Fruit fly (Drosophila melanogaster) whole organism, embryonic: Measurements from ENCODE around the gene jagn.

Experiments
- Atf-2 ChIP-seq: fragments of 200-800 bp; sonication (Bioruptor generic); optimal IDR thresholded peaks from 2 replicates; lab custom pipeline; 2016; ENCODE audit warnings: missing biosample characterization, missing genetic modification characterization
- Atf3 ChIP-seq: fragments of 200-800 bp; sonication (Bioruptor generic); optimal IDR thresholded peaks from 3 replicates; lab custom pipeline; 2016; ENCODE audit warnings: missing biosample characterization, missing genetic modification characterization
- CG10274 ChIP-seq: fragments of 200-800 bp; sonication (Bioruptor generic); optimal IDR thresholded peaks from 3 replicates; lab custom pipeline; 2017; ENCODE audit warnings: missing biosample characterization, mild to moderate bottlenecking, missing genetic modification characterization
- CG10321 ChIP-seq: fragments of 200-800 bp; sonication (Bioruptor generic); IDR thresholded peaks from 2 replicates; pipeline ENCODE4 v1.3.6; 2022; ENCODE audit warnings: missing biosample characterization, missing genetic modification characterization
- CG11085 ChIP-seq: fragments of 200-800 bp; sonication (Bioruptor generic); IDR thresholded peaks from 2 replicates; pipeline ENCODE4 v1.3.6; 2022; ENCODE audit warnings: missing biosample characterization, missing genetic modification characterization
- CG12104 ChIP-seq: fragments of 200-800 bp; sonication (Bioruptor generic); optimal IDR thresholded peaks from 3 replicates; lab custom pipeline; 2016; ENCODE audit warnings: missing biosample characterization, missing genetic modification characterization
- CG12391 ChIP-seq: fragments of 200-800 bp; sonication (Bioruptor generic); optimal IDR thresholded peaks from 3 replicates; lab custom pipeline; 2018; ENCODE audit warnings: missing biosample characterization, mild to moderate bottlenecking, missing genetic modification characterization, moderate library complexity
- CG12769 ChIP-seq: fragments of 200-800 bp; sonication (Bioruptor generic); optimal IDR thresholded peaks from 2 replicates; lab custom pipeline; 2019; ENCODE audit warnings: missing biosample characterization, mild to moderate bottlenecking, missing genetic modification characterization, moderate library complexity
- CG13123 ChIP-seq: fragments of 200-800 bp; sonication (Bioruptor generic); optimal IDR thresholded peaks from 2 replicates; lab custom pipeline; 2016; ENCODE audit warnings: missing biosample characterization, missing genetic modification characterization
- CG17802 ChIP-seq: fragments of 200-800 bp; sonication (Bioruptor generic); optimal IDR thresholded peaks from 2 replicates; lab custom pipeline; 2018; ENCODE audit warnings: missing biosample characterization, mild to moderate bottlenecking, missing genetic modification characterization, moderate library complexity
- CG2116 ChIP-seq: fragments of 200-800 bp; sonication (Bioruptor generic); optimal IDR thresholded peaks from 3 replicates; lab custom pipeline; 2018; ENCODE audit warnings: missing biosample characterization, mild to moderate bottlenecking, missing genetic modification characterization
- CG3065 ChIP-seq: fragments of 200-800 bp; sonication (Bioruptor generic); optimal IDR thresholded peaks from 2 replicates; lab custom pipeline; 2016; ENCODE audit warnings: missing biosample characterization, missing genetic modification characterization
- CG31441 ChIP-seq: fragments of 200-800 bp; sonication (Bioruptor generic); IDR thresholded peaks from 2 replicates; pipeline ENCODE4 v1.3.6; 2022; ENCODE audit warnings: missing biosample characterization, missing genetic modification characterization
- CG34422 ChIP-seq: fragments of 200-800 bp; sonication (Bioruptor generic); IDR thresholded peaks from 3 replicates; pipeline ENCODE4 v1.3.6; 2022; ENCODE audit warnings: missing biosample characterization, missing genetic modification characterization
- CG6765 ChIP-seq: fragments of 200-800 bp; sonication (Bioruptor generic); optimal IDR thresholded peaks from 3 replicates; lab custom pipeline; 2017; ENCODE audit warnings: missing biosample characterization, mild to moderate bottlenecking, missing genetic modification characterization
- CG7928 ChIP-seq: fragments of 200-800 bp; sonication (Bioruptor generic); optimal IDR thresholded peaks from 2 replicates; lab custom pipeline; 2017; ENCODE audit warnings: missing biosample characterization, mild to moderate bottlenecking, missing genetic modification characterization
- CG8478 ChIP-seq: fragments of >200 bp; optimal IDR thresholded peaks from 2 replicates; lab custom pipeline; 2018
- CG9876 ChIP-seq: fragments of 200-800 bp; sonication (Bioruptor generic); optimal IDR thresholded peaks from 2 replicates; lab custom pipeline; 2016; ENCODE audit warnings: missing biosample characterization, missing genetic modification characterization
- Dll ChIP-seq: fragments of 200-800 bp; sonication (Bioruptor generic); IDR thresholded peaks from 4 replicates; pipeline ENCODE4 v1.3.6; 2022; ENCODE audit warnings: missing biosample characterization, missing genetic modification characterization; ENCODE audit not compliant: partially characterized antibody
- Ets97D ChIP-seq: fragments of 200-800 bp; sonication (Bioruptor generic); optimal IDR thresholded peaks from 3 replicates; lab custom pipeline; 2016; ENCODE audit warnings: missing biosample characterization, missing genetic modification characterization
- Gsc ChIP-seq: fragments of 200-800 bp; sonication (Bioruptor generic); IDR thresholded peaks from 2 replicates; pipeline ENCODE4 v1.3.6; 2022; ENCODE audit warnings: missing biosample characterization, missing genetic modification characterization
- Lhr ChIP-seq: fragments of 200-800 bp; sonication (Bioruptor generic); optimal IDR thresholded peaks from 3 replicates; lab custom pipeline; 2017; ENCODE audit warnings: mild to moderate bottlenecking, missing biosample characterization, missing genetic modification reagents, missing genetic modification characterization
- Neu2 ChIP-seq: fragments of 200-800 bp; sonication (Bioruptor generic); optimal IDR thresholded peaks from 3 replicates; lab custom pipeline; 2016; ENCODE audit warnings: missing biosample characterization, missing genetic modification characterization, borderline replicate concordance
- Nf-YB ChIP-seq: fragments of 200-800 bp; sonication (Bioruptor generic); optimal IDR thresholded peaks from 3 replicates; lab custom pipeline; 2019; ENCODE audit warnings: missing biosample characterization, mild to moderate bottlenecking, missing genetic modification characterization, moderate library complexity
- Oaz ChIP-seq: fragments of 200-800 bp; sonication (Bioruptor generic); IDR thresholded peaks from 2 replicates; pipeline ENCODE4 v1.3.6; 2022; ENCODE audit warnings: missing biosample characterization, missing genetic modification characterization
- Stat92E ChIP-seq, 3 experiments: fragments of >200 bp in 2 of 3; fragments of 200-800 bp in 1 of 3; sonication (Bioruptor generic) in 1 of 3; optimal IDR thresholded peaks; 2 replicates each; lab custom pipeline; 2017 to 2019; ENCODE audit warnings: missing biosample characterization in 3 of 3, missing genetic modification characterization in 3 of 3, mild to moderate bottlenecking in 1 of 3, moderate library complexity in 1 of 3
- Taf1 ChIP-seq: fragments of 200-800 bp; sonication (Bioruptor generic); IDR thresholded peaks from 2 replicates; pipeline ENCODE4 v1.3.6; 2022; ENCODE audit warnings: missing biosample characterization, missing genetic modification characterization
- ab ChIP-seq: fragments of 200-800 bp; sonication (Bioruptor generic); optimal IDR thresholded peaks from 2 replicates; lab custom pipeline; 2016; ENCODE audit warnings: missing biosample characterization, missing genetic modification characterization
- bbx ChIP-seq: fragments of 200-800 bp; sonication (Bioruptor generic); IDR thresholded peaks from 2 replicates; pipeline ENCODE4 v1.3.6; 2022; ENCODE audit warnings: missing biosample characterization, missing genetic modification characterization; ENCODE audit not compliant: partially characterized antibody
- cas ChIP-seq: fragments of 200-800 bp; sonication (Bioruptor generic); IDR thresholded peaks from 2 replicates; pipeline ENCODE4 v1.3.6; 2022; ENCODE audit warnings: missing biosample characterization, missing genetic modification characterization
- dati ChIP-seq: fragments of 200-800 bp; sonication (Bioruptor generic); IDR thresholded peaks from 2 replicates; pipeline ENCODE4 v1.3.6; 2022; ENCODE audit warnings: missing biosample characterization, missing genetic modification characterization
- gfzf ChIP-seq: fragments of 200-800 bp; sonication (Bioruptor generic); optimal IDR thresholded peaks from 2 replicates; lab custom pipeline; 2016; ENCODE audit warnings: missing biosample characterization, mild to moderate bottlenecking, missing genetic modification characterization, moderate library complexity
- grau ChIP-seq: fragments of 200-800 bp; optimal IDR thresholded peaks from 3 replicates; lab custom pipeline; 2019; ENCODE audit warnings: missing biosample characterization, mild to moderate bottlenecking, missing genetic modification characterization, moderate library complexity
- hbn ChIP-seq: fragments of 200-800 bp; sonication (Bioruptor generic); IDR thresholded peaks from 2 replicates; pipeline ENCODE4 v1.3.6; 2022; ENCODE audit warnings: missing biosample characterization, missing genetic modification characterization; ENCODE audit not compliant: partially characterized antibody
- hth ChIP-seq: fragments of >200 bp; optimal IDR thresholded peaks from 2 replicates; lab custom pipeline; 2017; ENCODE audit warnings: inconsistent platforms
- knrl ChIP-seq: fragments of 200-800 bp; sonication (Bioruptor generic); IDR thresholded peaks from 3 replicates; pipeline ENCODE4 v1.3.6; 2022; ENCODE audit warnings: missing biosample characterization, missing genetic modification characterization; ENCODE audit not compliant: partially characterized antibody
- lab ChIP-seq: fragments of 200-800 bp; sonication (Bioruptor generic); optimal IDR thresholded peaks from 3 replicates; lab custom pipeline; 2017; ENCODE audit warnings: missing biosample characterization, missing genetic modification characterization, mild to moderate bottlenecking, moderate library complexity, missing genetic modification reagents
- lbe ChIP-seq: fragments of 200-800 bp; sonication (Bioruptor generic); optimal IDR thresholded peaks from 2 replicates; lab custom pipeline; 2016; ENCODE audit warnings: missing biosample characterization, mild to moderate bottlenecking, missing genetic modification characterization
- mirr ChIP-seq: fragments of 200-800 bp; sonication (Bioruptor generic); optimal IDR thresholded peaks from 3 replicates; lab custom pipeline; 2018; ENCODE audit warnings: missing biosample characterization, mild to moderate bottlenecking, missing genetic modification characterization
- mld ChIP-seq: fragments of 200-800 bp; sonication (Bioruptor generic); IDR thresholded peaks from 3 replicates; pipeline ENCODE4 v1.3.6; 2022; ENCODE audit warnings: missing biosample characterization, missing genetic modification characterization; ENCODE audit not compliant: partially characterized antibody
- oc ChIP-seq: fragments of 200-800 bp; sonication (Bioruptor generic); optimal IDR thresholded peaks from 2 replicates; lab custom pipeline; 2018; ENCODE audit warnings: missing biosample characterization, mild to moderate bottlenecking, missing genetic modification characterization, moderate library complexity
- prd ChIP-seq, 3 experiments: fragments of >200 bp in 2 of 3; fragments of 200-800 bp in 1 of 3; sonication (Bioruptor generic) in 1 of 3; optimal IDR thresholded peaks in 2 of 3; IDR thresholded peaks in 1 of 3; 2 replicates in 2 of 3; 3 replicates in 1 of 3; pipeline versions ENCODE4 v1.3.6 to Lab custom; 2017 to 2022; ENCODE audit warnings: missing biosample characterization in 1 of 3, missing genetic modification characterization in 1 of 3
- rib ChIP-seq: fragments of 200-800 bp; sonication (Bioruptor generic); IDR thresholded peaks from 2 replicates; pipeline ENCODE4 v1.3.6; 2022; ENCODE audit warnings: missing biosample characterization, missing genetic modification characterization
- run ChIP-seq: fragments of 200-800 bp; sonication (Bioruptor generic); optimal IDR thresholded peaks from 3 replicates; lab custom pipeline; 2018; ENCODE audit warnings: missing biosample characterization, mild to moderate bottlenecking, missing genetic modification characterization
- salm ChIP-seq: fragments of 200-800 bp; sonication (Bioruptor generic); optimal IDR thresholded peaks from 2 replicates; lab custom pipeline; 2018; ENCODE audit warnings: missing biosample characterization, mild to moderate bottlenecking, missing genetic modification characterization
- schlank ChIP-seq: fragments of 200-800 bp; sonication (Bioruptor generic); optimal IDR thresholded peaks from 2 replicates; lab custom pipeline; 2018; ENCODE audit warnings: missing biosample characterization, mild to moderate bottlenecking, missing genetic modification characterization
- sqz ChIP-seq: fragments of 200-800 bp; sonication (Bioruptor generic); optimal IDR thresholded peaks from 3 replicates; lab custom pipeline; 2018; ENCODE audit warnings: missing biosample characterization, mild to moderate bottlenecking, missing genetic modification characterization
- vnd ChIP-seq: fragments of 200-800 bp; sonication (Bioruptor generic); IDR thresholded peaks from 3 replicates; pipeline ENCODE4 v1.3.6; 2022; ENCODE audit warnings: missing biosample characterization, missing genetic modification characterization; ENCODE audit not compliant: partially characterized antibody
- zen2 ChIP-seq: fragments of 200-800 bp; sonication (Bioruptor generic); IDR thresholded peaks from 3 replicates; pipeline ENCODE4 v1.3.6; 2022; ENCODE audit warnings: missing biosample characterization, missing genetic modification characterization; ENCODE audit not compliant: partially characterized antibody

jagn gene

dm6 chr3R:5794267-5795089 lies 15.4 kb downstream of the jagn start, which contains the start of the genes PSMG1 and CG10979 (continued):
- TF ChIP-seq grau, result no peak
- no peak for TF ChIP-seq ab (GFP tag; lab: Kevin White, UChicago)
- no peak for TF ChIP-seq prd (optimal IDR thresholded peaks at IDR 0.05; lab: Kevin White, UChicago)
- TF ChIP-seq prd (GFP tag; IDR thresholded peaks at IDR 0.05; lab: Robert Waterston, UW), result no peak
- no peak for TF ChIP-seq mirr (GFP tag; lab: Kevin White, UChicago)
- TF ChIP-seq Stat92E (GFP tag; optimal IDR thresholded peaks at IDR 0.05; lab: Kevin White, UChicago), result no peak
- TF ChIP-seq run, result no peak
- TF ChIP-seq CG10321, result no peak
- TF ChIP-seq rib (GFP tag; lab: Robert Waterston, UW), result no peak
- TF ChIP-seq Ets97D (GFP tag; lab: Kevin White, UChicago), result peak; percentile 61
- TF ChIP-seq Atf-2, result no peak
- TF ChIP-seq lab (GFP tag; lab: Kevin White, UChicago), result no peak
- TF ChIP-seq CG9876, result no peak
- peak; percentile 27 for TF ChIP-seq CG12391 (tag; lab: Kevin White, UChicago)
- TF ChIP-seq CG10274 (GFP tag; lab: Kevin White, UChicago), result no peak
- TF ChIP-seq bbx (GFP tag; lab: Robert Waterston, UW), result no peak
- TF ChIP-seq hbn, result no peak
- no peak for TF ChIP-seq Oaz (GFP tag; lab: Robert Waterston, UW)
- TF ChIP-seq CG2116 (GFP tag; lab: Kevin White, UChicago), result peak; percentile 37
- TF ChIP-seq knrl (GFP tag; lab: Robert Waterston, UW), result no peak
- TF ChIP-seq CG11085 (GFP tag; lab: Robert Waterston, UW), result no peak
- no peak for TF ChIP-seq mld (GFP tag; lab: Robert Waterston, UW)
- no peak for TF ChIP-seq lbe (GFP tag; lab: Kevin White, UChicago)
- no peak for TF ChIP-seq cas (GFP tag; lab: Robert Waterston, UW)
- no peak for TF ChIP-seq hth
- no peak for TF ChIP-seq Gsc (GFP tag; lab: Robert Waterston, UW)
- TF ChIP-seq CG31441, result no peak
- no peak for TF ChIP-seq CG8478
- no peak for TF ChIP-seq Taf1 (GFP tag; lab: Robert Waterston, UW)
- peak; percentile 89 for TF ChIP-seq sqz
- no peak for TF ChIP-seq CG3065
- TF ChIP-seq Nf-YB, result no peak
- TF ChIP-seq oc, result no peak
- TF ChIP-seq gfzf (GFP tag; lab: Kevin White, UChicago), result peak; percentile 91
- TF ChIP-seq Atf3 (GFP tag; lab: Kevin White, UChicago), result no peak
- no peak for TF ChIP-seq CG12104 (GFP tag; lab: Kevin White, UChicago)
- TF ChIP-seq CG12769 (tag; lab: Kevin White, UChicago), result no peak
- TF ChIP-seq salm, result no peak
- no peak for TF ChIP-seq vnd
- TF ChIP-seq CG17802 (tag; lab: Kevin White, UChicago), result no peak
- no peak for TF ChIP-seq CG7928 (GFP tag; lab: Kevin White, UChicago)
- no peak for TF ChIP-seq CG6765 (GFP tag; lab: Kevin White, UChicago)
- peak; percentile 31 for TF ChIP-seq Lhr (GFP tag; lab: Kevin White, UChicago)
- TF ChIP-seq zen2, result no peak
- no peak for TF ChIP-seq schlank
- TF ChIP-seq Neu2 (GFP tag; lab: Kevin White, UChicago), result no peak
- no peak for TF ChIP-seq CG34422 (GFP tag; lab: Robert Waterston, UW)
- TF ChIP-seq dati, result no peak
- TF ChIP-seq CG13123, result no peak
- TF ChIP-seq Dll (GFP tag; lab: Robert Waterston, UW), result no peak
